Worm (Caenorhabditis elegans): ENCODE results near the gene srbc-65.

DNA sequence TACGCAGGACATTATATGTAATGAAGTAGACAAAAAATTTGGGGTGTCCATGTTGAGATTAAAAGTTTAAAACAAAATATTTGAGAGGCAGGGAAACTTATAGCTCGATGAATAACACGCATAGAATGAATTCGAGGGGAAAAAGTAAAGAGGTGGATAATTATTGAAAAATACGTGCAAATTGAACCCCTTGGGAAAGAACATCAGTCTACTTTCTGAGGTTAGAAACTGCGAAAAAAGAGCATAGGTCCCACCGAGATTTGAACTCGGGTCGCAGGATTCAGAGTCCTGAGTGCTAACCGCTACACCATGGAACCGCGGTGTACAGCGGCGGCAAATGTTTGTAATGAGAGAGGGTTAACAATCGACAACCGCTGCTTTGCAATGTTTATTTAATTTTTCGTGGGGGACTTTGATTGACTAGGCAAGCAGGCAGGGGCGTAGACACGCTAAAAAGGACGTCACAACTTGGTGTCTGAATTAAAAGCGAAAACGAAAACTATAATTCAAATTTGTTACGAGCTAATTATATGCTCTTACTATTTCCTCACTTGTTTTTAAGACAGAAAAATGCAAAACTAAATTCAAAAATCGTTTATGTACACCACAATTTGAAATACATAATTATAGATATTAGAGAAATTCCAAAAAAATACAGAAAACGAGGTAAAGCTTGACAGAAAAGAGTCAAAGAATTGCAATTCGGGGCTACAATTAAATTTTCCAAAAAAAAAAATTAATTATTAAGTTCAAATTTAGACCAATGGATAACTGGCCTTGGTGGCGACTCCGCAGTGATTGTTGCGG, 41.4 kb downstream of the srbc-65 start, which contains the start of gene srh-269:
- TF ChIP-seq hmg-4 (GFP tag; optimal IDR thresholded peaks at IDR 0.05), result peak; percentile 67
- no peak for TF ChIP-seq ama-1 (optimal IDR thresholded peaks at IDR 0.05)
- TF ChIP-seq tra-4 (tag; optimal IDR thresholded peaks at IDR 0.05), result peak; percentile 41
- TF ChIP-seq ceh-13 (GFP tag; optimal IDR thresholded peaks at IDR 0.05), result peak; percentile 11
- TF ChIP-seq scrt-1 (GFP tag; IDR thresholded peaks at IDR 0.05), result peak; percentile 79
- peak; percentile 56 for TF ChIP-seq B0310.2 (tag; optimal IDR thresholded peaks at IDR 0.05)
- TF ChIP-seq flt-1 (GFP tag; IDR thresholded peaks at IDR 0.05), result peak; percentile 76
- TF ChIP-seq ceh-36 (tag; optimal IDR thresholded peaks at IDR 0.05), result peak; percentile 38
- TF ChIP-seq hnd-1 (tag; optimal IDR thresholded peaks at IDR 0.05), result peak; percentile 31
- TF ChIP-seq ets-7 (tag; optimal IDR thresholded peaks at IDR 0.05), result peak; percentile 45
- TF ChIP-seq sea-1 (GFP tag; conservative IDR thresholded peaks at IDR 0.05), result peak; percentile 59; the same call in 1 of the 2 replicates
- TF ChIP-seq F13C5.2 (tag; optimal IDR thresholded peaks at IDR 0.05), result peak; percentile 71
- peak; percentile 80 for TF ChIP-seq pes-1 (GFP tag; IDR thresholded peaks at IDR 0.05)
- TF ChIP-seq hmbx-1 (tag; optimal IDR thresholded peaks at IDR 0.05), result peak; percentile 8

Measured in whole organism, early embryonic.